Fruit fly (Drosophila melanogaster) whole organism, embryonic: ENCODE results near the gene Mlp84B.
A peak's percentile ranks its signal among the peaks of the same experiment; 100 is the strongest.

Experiments used
- Bdp1 ChIP-seq: fragments of 200-800 bp; sonication (Bioruptor generic); optimal IDR thresholded peaks from 3 replicates; lab custom pipeline; 2016; ENCODE audit warnings: missing biosample characterization, missing genetic modification characterization
- CG10147 ChIP-seq: fragments of 200-800 bp; sonication (Bioruptor generic); optimal IDR thresholded peaks from 2 replicates; lab custom pipeline; 2019; ENCODE audit warnings: missing biosample characterization, mild to moderate bottlenecking, missing genetic modification characterization, moderate library complexity
- CG11723 ChIP-seq: fragments of 200-800 bp; sonication (Bioruptor generic); optimal IDR thresholded peaks from 2 replicates; lab custom pipeline; 2017; ENCODE audit warnings: missing biosample characterization, mild to moderate bottlenecking, missing genetic modification characterization
- CG2116 ChIP-seq: fragments of 200-800 bp; sonication (Bioruptor generic); optimal IDR thresholded peaks from 3 replicates; lab custom pipeline; 2018; ENCODE audit warnings: missing biosample characterization, mild to moderate bottlenecking, missing genetic modification characterization
- CG30020 ChIP-seq: fragments of 200-800 bp; optimal IDR thresholded peaks from 2 replicates; lab custom pipeline; 2019; ENCODE audit warnings: missing biosample characterization, mild to moderate bottlenecking, missing genetic modification characterization, moderate library complexity
- CG3281 ChIP-seq: fragments of 200-800 bp; sonication (Bioruptor generic); optimal IDR thresholded peaks from 3 replicates; lab custom pipeline; 2017; ENCODE audit warnings: missing biosample characterization, mild to moderate bottlenecking, missing genetic modification characterization
- CG34422 ChIP-seq: fragments of 200-800 bp; sonication (Bioruptor generic); IDR thresholded peaks from 3 replicates; pipeline ENCODE4 v1.3.6; 2022; ENCODE audit warnings: missing biosample characterization, missing genetic modification characterization
- CG3726 ChIP-seq: fragments of 200-800 bp; sonication (Bioruptor generic); IDR thresholded peaks from 3 replicates; pipeline ENCODE4, ENCODE4 v1.3.6; 2022; ENCODE audit warnings: missing biosample characterization, missing genetic modification characterization
- CG5180 ChIP-seq: fragments of 200-800 bp; sonication (Bioruptor generic); optimal IDR thresholded peaks from 3 replicates; lab custom pipeline; 2017; ENCODE audit warnings: missing biosample characterization, missing genetic modification characterization, mild to moderate bottlenecking, moderate library complexity, missing genetic modification reagents
- CG6175 ChIP-seq: fragments of 200-800 bp; sonication (Bioruptor generic); IDR thresholded peaks from 3 replicates; pipeline ENCODE4 v1.3.6; 2022; ENCODE audit warnings: missing biosample characterization, missing genetic modification characterization
- CG6254 ChIP-seq: fragments of 200-800 bp; sonication (Bioruptor generic); optimal IDR thresholded peaks from 3 replicates; lab custom pipeline; 2017; ENCODE audit warnings: mild to moderate bottlenecking, missing biosample characterization, missing genetic modification reagents, missing genetic modification characterization
- CG7556 ChIP-seq: fragments of 200-800 bp; sonication (Bioruptor generic); optimal IDR thresholded peaks from 2 replicates; lab custom pipeline; 2017; ENCODE audit warnings: missing biosample characterization, mild to moderate bottlenecking, missing genetic modification characterization
- CG8359 ChIP-seq: fragments of 200-800 bp; sonication (Bioruptor generic); optimal IDR thresholded peaks from 2 replicates; lab custom pipeline; 2017; ENCODE audit warnings: missing biosample characterization, mild to moderate bottlenecking, missing genetic modification characterization, borderline replicate concordance
- CG9215 ChIP-seq: fragments of 200-800 bp; sonication (Bioruptor generic); IDR thresholded peaks from 2 replicates; pipeline ENCODE4 v1.3.6; 2022; ENCODE audit warnings: missing biosample characterization, missing genetic modification characterization
- CG9437 ChIP-seq: fragments of 200-800 bp; sonication (Bioruptor generic); optimal IDR thresholded peaks from 2 replicates; lab custom pipeline; 2018; ENCODE audit warnings: missing biosample characterization, mild to moderate bottlenecking, missing genetic modification characterization
- CG9876 ChIP-seq: fragments of 200-800 bp; sonication (Bioruptor generic); optimal IDR thresholded peaks from 2 replicates; lab custom pipeline; 2016; ENCODE audit warnings: missing biosample characterization, missing genetic modification characterization
- CrebB ChIP-seq: fragments of 200-800 bp; sonication (Bioruptor generic); optimal IDR thresholded peaks from 3 replicates; lab custom pipeline; 2018; ENCODE audit warnings: missing biosample characterization, mild to moderate bottlenecking, missing genetic modification characterization
- Dek ChIP-seq: fragments of 200-800 bp; sonication (Bioruptor generic); optimal IDR thresholded peaks from 3 replicates; lab custom pipeline; 2019; ENCODE audit warnings: missing biosample characterization, mild to moderate bottlenecking, missing genetic modification characterization, moderate library complexity
- Drgx ChIP-seq: fragments of 200-800 bp; sonication (Bioruptor generic); IDR thresholded peaks from 2 replicates; pipeline ENCODE4 v1.3.6; 2022; ENCODE audit warnings: missing biosample characterization, missing genetic modification characterization
- Elba2 ChIP-seq: fragments of 200-800 bp; sonication (Bioruptor generic); optimal IDR thresholded peaks from 3 replicates; lab custom pipeline; 2016; ENCODE audit warnings: missing biosample characterization, missing genetic modification characterization
- Gsc ChIP-seq: fragments of 200-800 bp; sonication (Bioruptor generic); IDR thresholded peaks from 2 replicates; pipeline ENCODE4 v1.3.6; 2022; ENCODE audit warnings: missing biosample characterization, missing genetic modification characterization
- HLH3B ChIP-seq: fragments of 200-800 bp; sonication (Bioruptor generic); IDR thresholded peaks from 2 replicates; pipeline ENCODE4 v1.3.6; 2022; ENCODE audit warnings: missing biosample characterization, missing genetic modification characterization
- HLHmδ ChIP-seq: fragments of 200-800 bp; sonication (Bioruptor generic); optimal IDR thresholded peaks from 2 replicates; lab custom pipeline; 2018; ENCODE audit warnings: missing biosample characterization, mild to moderate bottlenecking, missing genetic modification characterization, moderate library complexity
- MBD-R2 ChIP-seq: fragments of 200-800 bp; sonication (Bioruptor generic); IDR thresholded peaks from 2 replicates; pipeline ENCODE4 v1.3.6; 2022; ENCODE audit warnings: missing biosample characterization, missing genetic modification characterization
- NC2α ChIP-seq: fragments of 200-800 bp; sonication (Bioruptor generic); optimal IDR thresholded peaks from 2 replicates; lab custom pipeline; 2016; ENCODE audit warnings: missing biosample characterization, missing genetic modification characterization
- Nf-YC ChIP-seq: fragments of 200-800 bp; optimal IDR thresholded peaks from 3 replicates; lab custom pipeline; 2019; ENCODE audit warnings: missing biosample characterization, mild to moderate bottlenecking, missing genetic modification characterization, moderate library complexity
- YL-1 ChIP-seq: fragments of 200-800 bp; sonication (Bioruptor generic); optimal IDR thresholded peaks from 3 replicates; lab custom pipeline; 2017; ENCODE audit warnings: missing biosample characterization, mild to moderate bottlenecking, missing genetic modification characterization
- al ChIP-seq: fragments of 200-800 bp; sonication (Bioruptor generic); IDR thresholded peaks from 2 replicates; pipeline ENCODE4 v1.3.6; 2022; ENCODE audit warnings: missing biosample characterization, missing genetic modification characterization
- ase ChIP-seq: fragments of 200-800 bp; sonication (Bioruptor generic); IDR thresholded peaks from 3 replicates; pipeline ENCODE4 v1.3.6; 2022; ENCODE audit warnings: missing biosample characterization, missing genetic modification characterization
- bowl ChIP-seq: fragments of 200-800 bp; sonication (Bioruptor generic); IDR thresholded peaks from 2 replicates; pipeline ENCODE4 v1.3.6; 2022; ENCODE audit warnings: missing biosample characterization, missing genetic modification characterization
- cas ChIP-seq: fragments of 200-800 bp; sonication (Bioruptor generic); IDR thresholded peaks from 2 replicates; pipeline ENCODE4 v1.3.6; 2022; ENCODE audit warnings: missing biosample characterization, missing genetic modification characterization
- caup ChIP-seq: fragments of 200-800 bp; sonication (Bioruptor generic); optimal IDR thresholded peaks from 3 replicates; lab custom pipeline; 2017; ENCODE audit warnings: missing biosample characterization, mild to moderate bottlenecking, missing genetic modification characterization, moderate library complexity; ENCODE audit not compliant: severe bottlenecking
- chm ChIP-seq: fragments of 200-800 bp; sonication (Bioruptor generic); IDR thresholded peaks from 2 replicates; pipeline ENCODE4 v1.3.6; 2022; ENCODE audit warnings: missing biosample characterization, missing genetic modification characterization
- dan ChIP-seq: fragments of 200-800 bp; sonication (Bioruptor generic); IDR thresholded peaks from 2 replicates; pipeline ENCODE4 v1.3.6; 2022; ENCODE audit warnings: missing biosample characterization, missing genetic modification characterization
- dm ChIP-seq: fragments of 200-800 bp; sonication (Bioruptor generic); optimal IDR thresholded peaks from 3 replicates; lab custom pipeline; 2016; ENCODE audit warnings: missing biosample characterization, missing genetic modification characterization
- dmrt11E ChIP-seq: fragments of 200-800 bp; sonication (Bioruptor generic); optimal IDR thresholded peaks from 3 replicates; lab custom pipeline; 2018; ENCODE audit warnings: missing biosample characterization, mild to moderate bottlenecking, missing genetic modification characterization, moderate library complexity
- grau ChIP-seq: fragments of 200-800 bp; optimal IDR thresholded peaks from 3 replicates; lab custom pipeline; 2019; ENCODE audit warnings: missing biosample characterization, mild to moderate bottlenecking, missing genetic modification characterization, moderate library complexity
- jigr1 ChIP-seq: fragments of 200-800 bp; sonication (Bioruptor generic); IDR thresholded peaks from 3 replicates; pipeline ENCODE4 v1.3.6; 2022; ENCODE audit warnings: missing biosample characterization, missing genetic modification characterization
- lola ChIP-seq, 3 experiments: fragments of >200 bp in 2 of 3; fragments of 200-800 bp in 1 of 3; sonication (Bioruptor generic) in 1 of 3; optimal IDR thresholded peaks; 2 replicates each; lab custom pipeline; 2017 to 2019; ENCODE audit warnings: missing biosample characterization in 3 of 3, missing genetic modification characterization in 3 of 3, mild to moderate bottlenecking in 1 of 3, moderate library complexity in 1 of 3
- mam ChIP-seq: fragments of 200-800 bp; sonication (Bioruptor generic); optimal IDR thresholded peaks from 3 replicates; lab custom pipeline; 2016; ENCODE audit warnings: missing biosample characterization, missing genetic modification characterization
- odd ChIP-seq: fragments of 200-800 bp; sonication (Bioruptor generic); optimal IDR thresholded peaks from 2 replicates; lab custom pipeline; 2017; ENCODE audit warnings: missing biosample characterization, mild to moderate bottlenecking, missing genetic modification characterization
- pb ChIP-seq: fragments of 200-800 bp; sonication (Bioruptor generic); optimal IDR thresholded peaks from 3 replicates; lab custom pipeline; 2016; ENCODE audit warnings: missing biosample characterization, missing genetic modification characterization
- pfk ChIP-seq: fragments of 200-800 bp; sonication (Bioruptor generic); optimal IDR thresholded peaks from 2 replicates; lab custom pipeline; 2018; ENCODE audit warnings: missing biosample characterization, mild to moderate bottlenecking, missing genetic modification characterization, moderate library complexity
- pzg ChIP-seq: fragments of 200-800 bp; sonication (Bioruptor generic); optimal IDR thresholded peaks from 3 replicates; lab custom pipeline; 2018; ENCODE audit warnings: missing biosample characterization, mild to moderate bottlenecking, missing genetic modification characterization, moderate library complexity
- rib ChIP-seq: fragments of 200-800 bp; sonication (Bioruptor generic); IDR thresholded peaks from 2 replicates; pipeline ENCODE4 v1.3.6; 2022; ENCODE audit warnings: missing biosample characterization, missing genetic modification characterization
- ro ChIP-seq: fragments of 200-800 bp; sonication (Bioruptor generic); IDR thresholded peaks from 2 replicates; pipeline ENCODE4 v1.3.6; 2022; ENCODE audit warnings: missing biosample characterization, missing genetic modification characterization
- slou ChIP-seq: fragments of 200-800 bp; sonication (Bioruptor generic); optimal IDR thresholded peaks from 3 replicates; lab custom pipeline; 2016; ENCODE audit warnings: missing biosample characterization, missing genetic modification characterization
- ssp ChIP-seq: fragments of 200-800 bp; sonication (Bioruptor generic); IDR thresholded peaks from 2 replicates; pipeline ENCODE4 v1.3.6; 2022; ENCODE audit warnings: missing biosample characterization, missing genetic modification characterization
- sug ChIP-seq: fragments of 200-800 bp; optimal IDR thresholded peaks from 2 replicates; lab custom pipeline; 2019; ENCODE audit warnings: missing biosample characterization, mild to moderate bottlenecking, missing genetic modification characterization, moderate library complexity

Mlp84B gene

dm6 chr3R:7081972-7082371 is 35.6 kb downstream of the Mlp84B start, which contains the start of gene Dpck (continued):
- TF ChIP-seq odd (no peak), pfk (peak; percentile 37), Bdp1 (GFP tag; lab: Kevin White, UChicago) (no peak), CG9876 (GFP tag; lab: Kevin White, UChicago) (no peak), ase (GFP tag; lab: Robert Waterston, UW) (no peak), al (GFP tag; lab: Robert Waterston, UW) (no peak), chm (GFP tag; lab: Robert Waterston, UW) (no peak; the same call in 1 of the 2 replicates), CrebB (tag; lab: Kevin White, UChicago) (no peak), HLH3B (GFP tag; lab: Robert Waterston, UW) (no peak), CG9215 (GFP tag; lab: Robert Waterston, UW) (no peak), CG6254 (GFP tag; lab: Kevin White, UChicago) (no peak), CG9437 (GFP tag; lab: Kevin White, UChicago) (no peak), CG10147 (no peak), mam (GFP tag; lab: Kevin White, UChicago) (no peak), jigr1 (no peak), rib (GFP tag; lab: Robert Waterston, UW) (no peak), caup (GFP tag; lab: Kevin White, UChicago) (peak; percentile 17), Drgx (GFP tag; lab: Robert Waterston, UW) (peak; percentile 45), dan (no peak), Elba2 (GFP tag; lab: Kevin White, UChicago) (no peak)

- TF ChIP-seq pfk = peak; percentile 92
- peak; percentile 92 for TF ChIP-seq ssp
- no peak for TF ChIP-seq CG8359 (GFP tag; lab: Kevin White, UChicago)
- no peak for TF ChIP-seq lola (GFP tag; optimal IDR thresholded peaks at IDR 0.05; lab: Kevin White, UChicago)
- peak; percentile 5 for TF ChIP-seq CG2116 (GFP tag; lab: Kevin White, UChicago)
- TF ChIP-seq CG11723 (GFP tag; lab: Kevin White, UChicago) = peak; percentile 77
- TF ChIP-seq Nf-YC (tag; lab: Kevin White, UChicago) = peak; percentile 28
- TF ChIP-seq CG3281 (GFP tag; lab: Kevin White, UChicago) = no peak
- TF ChIP-seq CG7556 = no peak
- TF ChIP-seq cas (GFP tag; lab: Robert Waterston, UW) = no peak
- TF ChIP-seq sug (tag; lab: Kevin White, UChicago) = peak; percentile 8
- TF ChIP-seq pzg = peak; percentile 53
- no peak for TF ChIP-seq Bdp1 (GFP tag; lab: Kevin White, UChicago)
- peak; percentile 17 for TF ChIP-seq dmrt11E (tag; lab: Kevin White, UChicago)
- no peak; the same call in 2 of the 3 replicates for TF ChIP-seq jigr1
- TF ChIP-seq CG5180 (GFP tag; lab: Kevin White, UChicago) = no peak
- no peak for TF ChIP-seq CG6175 (GFP tag; lab: Robert Waterston, UW)
- no peak for TF ChIP-seq ase (GFP tag; lab: Robert Waterston, UW)
- TF ChIP-seq CG34422 = no peak
- TF ChIP-seq pb = no peak
- no peak for TF ChIP-seq CG3726 (GFP tag; lab: Robert Waterston, UW)
- no peak for TF ChIP-seq NC2α (GFP tag; lab: Kevin White, UChicago)
- no peak for TF ChIP-seq HLHmδ (GFP tag; lab: Kevin White, UChicago)
- TF ChIP-seq Dek = no peak
- no peak for TF ChIP-seq ro (GFP tag; lab: Robert Waterston, UW)
- TF ChIP-seq bowl (GFP tag; lab: Robert Waterston, UW) = no peak
- peak; percentile 4 for TF ChIP-seq grau (tag; lab: Kevin White, UChicago)
- peak; percentile 63 for TF ChIP-seq dm
- no peak for TF ChIP-seq Gsc
- TF ChIP-seq YL-1 (GFP tag; lab: Kevin White, UChicago) = peak; percentile 93
- no peak for TF ChIP-seq slou (GFP tag; lab: Kevin White, UChicago)
- TF ChIP-seq CG30020 = peak; percentile 98
- peak; percentile 39; the same call in 1 of the 2 replicates for TF ChIP-seq MBD-R2 (GFP tag; lab: Robert Waterston, UW)
These were observed 37.2 kb downstream of the Mlp84B start, which contains the start of gene Ref1 for dm6 chr3R:7080157-7080916. Gene Ref1, minus strand, starts transcription at chr3R:7080387.
